Fruit fly (Drosophila melanogaster) whole organism, adult: ENCODE measurements around the gene Ir75c.

ENCODE experiments used
- CG11617 ChIP-seq: fragments of 200-800 bp; sonication (Bioruptor generic); optimal IDR thresholded peaks from 2 replicates; lab custom pipeline; 2017; ENCODE audit warnings: mild to moderate bottlenecking, missing biosample characterization, missing genetic modification reagents, missing genetic modification characterization
- CG1620 ChIP-seq: fragments of 200-800 bp; sonication (Bioruptor generic); optimal IDR thresholded peaks from 2 replicates; lab custom pipeline; 2016; ENCODE audit warnings: missing biosample characterization, missing genetic modification characterization
- CG33017 ChIP-seq: fragments of 200-800 bp; sonication (Bioruptor generic); optimal IDR thresholded peaks from 2 replicates; lab custom pipeline; 2018; ENCODE audit warnings: missing biosample characterization, mild to moderate bottlenecking, missing genetic modification characterization, moderate library complexity
- CG5204 ChIP-seq: fragments of 200-800 bp; sonication (Bioruptor generic); optimal IDR thresholded peaks from 2 replicates; lab custom pipeline; 2016; ENCODE audit warnings: missing biosample characterization, missing genetic modification characterization
- CG7045 ChIP-seq: fragments of 200-800 bp; sonication (Bioruptor generic); optimal IDR thresholded peaks from 2 replicates; lab custom pipeline; 2017; ENCODE audit warnings: missing biosample characterization, mild to moderate bottlenecking, missing genetic modification characterization
- Mnt ChIP-seq: fragments of 200-800 bp; sonication (Bioruptor generic); optimal IDR thresholded peaks from 2 replicates; lab custom pipeline; 2016; ENCODE audit warnings: missing biosample characterization, mild to moderate bottlenecking, missing genetic modification characterization
- bab1 ChIP-seq: fragments of 200-800 bp; sonication (Bioruptor generic); optimal IDR thresholded peaks from 3 replicates; lab custom pipeline; 2019; ENCODE audit warnings: missing biosample characterization, mild to moderate bottlenecking, missing genetic modification characterization, moderate library complexity
- cic ChIP-seq: fragments of 200-800 bp; sonication (Bioruptor generic); optimal IDR thresholded peaks from 2 replicates; lab custom pipeline; 2017; ENCODE audit warnings: missing biosample characterization, mild to moderate bottlenecking, missing genetic modification characterization, moderate library complexity
- cnc ChIP-seq, 2 experiments: fragments of >200 bp; optimal IDR thresholded peaks; 2 replicates each; lab custom pipeline; 2017
- pad ChIP-seq: fragments of 200-800 bp; sonication (Bioruptor generic); optimal IDR thresholded peaks from 3 replicates; lab custom pipeline; 2017; ENCODE audit warnings: missing biosample characterization, missing genetic modification characterization, mild to moderate bottlenecking, moderate library complexity, missing genetic modification reagents
- tj ChIP-seq: fragments of 200-800 bp; sonication (Bioruptor generic); optimal IDR thresholded peaks from 3 replicates; lab custom pipeline; 2017; ENCODE audit warnings: missing biosample characterization, mild to moderate bottlenecking, missing genetic modification characterization, moderate library complexity
- toe ChIP-seq: fragments of 200-800 bp; sonication (Bioruptor generic); optimal IDR thresholded peaks from 2 replicates; lab custom pipeline; 2016; ENCODE audit warnings: missing biosample characterization, missing genetic modification characterization

- no peak for TF ChIP-seq pad
- no peak for TF ChIP-seq CG5204 (GFP tag; lab: Kevin White, UChicago)
- no peak for TF ChIP-seq cic
- no peak for TF ChIP-seq CG7045 (GFP tag; lab: Kevin White, UChicago)
- TF ChIP-seq CG11617 (GFP tag; lab: Kevin White, UChicago) = no peak
- no peak for TF ChIP-seq Mnt
- no peak for TF ChIP-seq cnc (optimal IDR thresholded peaks at IDR 0.05; lab: Kevin White, UChicago)
- TF ChIP-seq CG33017 = no peak
- TF ChIP-seq CG1620 = no peak
- TF ChIP-seq toe = no peak
- no peak for TF ChIP-seq bab1 (GFP tag; lab: Kevin White, UChicago)
- no peak for TF ChIP-seq tj
Measured at dm6 chr3L:17791067-17791466, 31.6 kb downstream of the Ir75c start.
